Worm (Caenorhabditis elegans): Measurements from ENCODE around the gene ZK616.5.

DNA sequence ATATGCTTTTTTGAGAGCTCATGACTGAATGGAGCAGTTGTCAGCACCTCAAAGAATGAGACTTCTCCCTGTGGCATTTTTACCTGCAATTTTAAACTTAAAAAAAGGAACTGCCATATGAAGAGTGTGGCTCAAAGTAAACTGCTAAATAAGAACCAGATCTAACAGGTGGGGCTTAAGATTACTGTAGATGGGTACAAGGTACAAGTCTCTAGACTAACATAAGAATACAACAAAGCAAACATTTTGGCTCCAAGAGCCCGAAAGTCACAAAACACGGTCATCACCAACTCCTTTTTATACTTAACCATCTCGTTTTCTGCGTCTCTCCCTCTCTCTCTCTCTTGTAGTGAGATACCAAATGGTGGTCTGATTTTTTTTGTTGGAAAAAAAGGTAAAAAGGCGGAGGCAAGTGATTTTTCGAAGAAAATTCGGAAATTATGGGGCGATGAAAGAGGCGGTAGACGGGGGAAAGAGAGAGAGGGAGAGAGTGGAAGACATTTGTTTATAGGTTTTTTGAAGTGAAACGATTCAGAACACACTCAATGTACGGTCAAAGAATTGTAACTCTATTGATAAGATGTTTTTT lies 3.2 kb upstream of the ZK616.5 start, which contains the start of gene elo-6:
- TF ChIP-seq unc-62 (GFP tag; optimal IDR thresholded peaks at IDR 0.05 in 1 of 2) (no peak), unc-62 (tag; optimal IDR thresholded peaks at IDR 0.05) (no peak), ceh-44 (GFP tag; IDR thresholded peaks at IDR 0.05) (no peak), dve-1 (tag; optimal IDR thresholded peaks at IDR 0.05; ENCODE audit: insufficient read depth) (peak; percentile 75), pqm-1 (tag; optimal IDR thresholded peaks at IDR 0.05) (peak; percentile 66), zip-2 (tag; optimal IDR thresholded peaks at IDR 0.05) (no peak), ztf-11 (tag; optimal IDR thresholded peaks at IDR 0.05) (no peak), nhr-77 (tag; optimal IDR thresholded peaks at IDR 0.05) (peak; percentile 68), fkh-10 (GFP tag; optimal IDR thresholded peaks at IDR 0.05) (no peak)
